Worm (Caenorhabditis elegans) whole organism, L4/young adult: ENCODE data around the gene T09A5.15.

Experiments
- W03F9.2 ChIP-seq: fragments of 150-350 bp; optimal IDR thresholded peaks from 2 replicates; lab custom pipeline; 2014; ENCODE audit warnings: missing biosample characterization, missing genetic modification characterization
- dao-5 ChIP-seq: sonication (generic microtip); optimal IDR thresholded peaks from 2 replicates; lab custom pipeline; 2016; ENCODE audit warnings: missing genotype, missing genetic modification characterization, moderate library complexity, missing compliant biosample characterization
- him-1 ChIP-seq: sonication (generic microtip); optimal IDR thresholded peaks from 2 replicates; lab custom pipeline; 2016; ENCODE audit warnings: missing genotype, missing genetic modification reagents, missing genetic modification characterization, missing compliant biosample characterization

T09A5.15 gene

DNA sequence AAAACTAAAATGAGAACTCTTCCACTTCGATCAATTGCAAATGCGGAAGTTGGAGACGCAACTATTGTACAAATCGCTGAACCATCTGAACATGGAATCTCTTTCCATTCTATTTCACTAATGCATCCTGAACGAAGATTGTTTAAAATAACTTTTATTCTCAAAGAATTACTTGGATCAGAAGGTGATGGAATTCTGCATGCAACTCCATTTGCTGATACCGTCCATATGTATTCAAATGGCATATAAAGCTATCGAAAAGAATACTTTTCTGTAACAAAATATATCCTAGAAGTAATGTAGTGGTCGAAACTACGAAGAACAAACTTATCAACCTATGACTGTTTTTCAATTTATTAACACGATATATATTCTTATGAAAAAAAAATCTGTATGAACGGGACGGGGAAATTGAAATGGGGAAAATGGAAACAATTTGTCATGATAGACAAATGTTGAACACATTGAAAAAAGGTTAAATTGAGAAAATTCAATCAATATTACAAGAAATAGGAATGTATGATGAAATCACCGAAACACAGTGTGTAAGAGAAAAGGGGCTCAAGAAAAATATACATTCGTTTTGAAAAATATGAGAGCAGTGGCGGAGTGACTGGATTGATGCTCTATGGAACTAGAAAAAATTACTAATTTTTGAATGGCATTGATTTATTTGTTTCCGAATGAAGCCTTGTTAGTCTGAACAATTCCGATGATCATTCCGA lies 20.1 kb downstream of the T09A5.15 start, which contains the start of gene T01H3.2:
T01H3.2 (minus strand) TSS at position 251 of the 725 bp plus-strand sequence.
- TF ChIP-seq dao-5 (tag; lab: Kevin White, UChicago) (no peak), him-1 (tag; lab: Kevin White, UChicago) (no peak), W03F9.2 (tag; lab: Kevin White, UChicago) (no peak)

DNA sequence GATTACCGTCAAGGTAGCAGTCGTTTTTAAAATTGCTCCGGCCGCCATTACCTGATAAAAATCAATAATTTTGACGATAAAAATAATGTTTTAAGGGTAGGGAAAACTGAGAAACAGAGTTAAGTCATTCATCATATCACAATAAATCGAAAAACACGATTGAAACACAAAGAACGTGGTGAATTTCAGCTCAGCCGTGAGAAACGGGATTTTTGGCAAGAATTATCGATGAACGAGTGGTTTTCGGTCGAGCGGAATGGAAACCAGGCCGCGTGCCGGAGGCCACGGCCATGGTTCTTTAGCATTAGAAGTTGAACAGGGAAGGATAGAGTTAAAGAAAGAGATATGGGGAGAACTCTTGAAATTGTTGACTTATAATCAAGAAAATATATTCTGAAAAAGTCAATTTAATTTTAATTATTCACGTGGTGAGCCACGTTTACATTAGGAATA lies 21.5 kb downstream of the T09A5.15 start, which contains the start of the genes vha-4 and T01H3.5:
vha-4 (minus strand) TSS at position 51 of the 453 bp plus-strand sequence.
T01H3.5 (plus strand) TSS at position 351 of the 453 bp plus-strand sequence.
- TF ChIP-seq him-1 (tag; lab: Kevin White, UChicago), result no peak
- no peak for TF ChIP-seq dao-5 (tag; lab: Kevin White, UChicago)
- TF ChIP-seq W03F9.2 (tag; lab: Kevin White, UChicago), result no peak

DNA sequence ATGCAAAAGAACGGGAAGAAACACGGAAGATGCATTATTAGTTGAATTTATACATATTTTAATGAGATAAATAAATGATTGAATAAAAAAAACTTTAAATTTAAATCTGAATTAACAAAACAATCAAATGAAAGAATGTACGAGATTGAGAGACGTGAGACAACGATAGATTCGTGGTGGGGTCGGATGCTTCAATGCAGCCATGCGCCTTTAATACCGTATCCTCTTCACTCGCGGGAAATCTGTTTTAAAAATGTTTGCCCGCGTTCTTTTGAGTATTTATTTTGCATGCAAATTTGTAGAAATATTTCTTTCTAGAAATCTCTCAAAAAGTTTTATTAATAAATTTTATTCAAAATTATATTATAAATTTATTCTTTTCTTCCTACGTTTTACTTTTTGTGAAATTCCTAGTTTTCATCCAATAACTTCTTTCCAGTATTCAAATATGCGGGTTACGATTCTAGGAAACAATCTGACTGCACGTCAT lies 22.7 kb downstream of the T09A5.15 start, which contains the start of gene perm-1:
perm-1 (plus strand) TSS at position 440 of the 490 bp plus-strand sequence.
- TF ChIP-seq dao-5 (tag; lab: Kevin White, UChicago), result no peak
- TF ChIP-seq him-1 (tag; lab: Kevin White, UChicago), result no peak
- TF ChIP-seq W03F9.2 (tag; lab: Kevin White, UChicago), result peak; percentile 73

DNA sequence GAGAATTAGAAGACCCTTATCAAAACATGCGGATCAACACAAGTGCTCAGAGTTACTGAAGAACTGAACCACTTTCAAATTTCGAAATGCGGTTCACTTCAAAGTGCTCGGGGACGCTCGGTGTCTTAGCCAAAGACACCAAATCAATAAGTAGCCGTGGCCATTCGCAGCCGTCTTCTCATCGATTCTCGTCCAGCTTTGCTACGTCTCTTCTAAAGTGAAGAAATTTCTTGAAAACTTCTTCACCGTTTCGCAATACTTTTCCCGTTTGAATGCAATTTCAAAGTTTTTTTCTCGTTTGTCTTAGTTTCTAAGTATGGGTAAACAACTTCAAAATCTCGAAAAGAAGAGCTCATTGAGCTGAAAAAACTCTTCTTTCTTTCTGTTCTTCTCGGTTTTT lies 27.1 kb downstream of the T09A5.15 start:
- peak; percentile 16 for TF ChIP-seq him-1 (tag; lab: Kevin White, UChicago)
- no peak for TF ChIP-seq W03F9.2 (tag; lab: Kevin White, UChicago)
- TF ChIP-seq dao-5 (tag; lab: Kevin White, UChicago), result no peak

DNA sequence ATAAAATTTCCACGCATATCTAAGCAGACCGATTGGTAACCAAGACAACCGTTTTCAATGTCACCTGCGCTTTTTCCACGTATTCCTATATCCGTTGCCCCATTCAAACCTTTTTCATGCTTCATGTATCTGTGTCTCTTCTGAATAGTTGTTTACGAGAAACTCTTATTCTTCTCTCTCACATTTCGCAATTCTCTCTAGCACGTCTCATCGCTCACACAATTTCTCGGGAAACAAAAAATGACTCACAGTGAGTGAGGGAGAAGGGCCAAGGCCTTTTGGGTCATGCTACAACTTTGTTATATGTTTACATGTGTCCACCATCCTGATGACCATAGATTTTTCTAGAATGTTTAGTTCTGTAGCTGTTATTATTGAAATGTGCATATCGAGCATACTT lies 29.5 kb downstream of the T09A5.15 start:
- TF ChIP-seq dao-5 (tag; lab: Kevin White, UChicago) (no peak), him-1 (tag; lab: Kevin White, UChicago) (no peak), W03F9.2 (tag; lab: Kevin White, UChicago) (no peak)

DNA sequence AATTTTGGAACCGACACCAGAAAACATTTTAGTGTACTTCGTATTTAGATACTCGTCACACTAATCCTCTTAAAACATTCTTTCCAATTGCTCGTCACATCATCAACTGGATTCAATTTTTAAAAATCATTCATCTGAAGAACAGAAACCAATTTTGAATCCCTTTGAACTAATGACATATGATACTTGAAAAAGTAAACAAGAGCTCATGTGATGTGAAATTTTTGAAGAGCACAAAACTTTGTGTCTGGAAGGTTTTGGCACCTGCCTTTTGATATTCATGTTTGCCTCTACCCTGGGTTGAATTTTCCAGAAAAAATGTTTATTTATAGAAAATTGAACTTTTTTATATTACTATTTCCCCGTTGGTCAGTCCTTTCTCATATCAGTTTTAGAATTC lies 31.0 kb downstream of the T09A5.15 start:
- TF ChIP-seq W03F9.2 (tag; lab: Kevin White, UChicago) (peak; percentile 16), dao-5 (tag; lab: Kevin White, UChicago) (no peak)

DNA sequence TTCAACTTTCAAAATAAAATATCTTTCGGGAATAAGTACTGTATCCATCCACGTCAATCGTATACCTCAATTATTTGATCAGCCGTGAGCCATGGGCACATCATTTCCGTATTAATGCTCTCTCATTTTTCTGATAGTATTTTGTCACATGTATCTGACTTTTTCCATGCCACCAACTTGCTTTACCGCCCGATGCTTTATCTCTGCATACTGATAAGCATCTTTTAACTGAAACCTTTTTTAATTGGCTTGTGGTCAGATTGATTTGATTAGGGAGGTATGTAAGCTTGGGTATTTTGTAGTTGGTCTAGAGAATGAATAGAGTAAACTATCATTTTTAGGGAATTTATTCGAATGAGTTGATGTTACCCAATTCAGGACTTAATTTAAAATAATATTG lies 31.6 kb downstream of the T09A5.15 start:
- no peak for TF ChIP-seq him-1 (tag; lab: Kevin White, UChicago)
- no peak for TF ChIP-seq dao-5 (tag; lab: Kevin White, UChicago)
- TF ChIP-seq W03F9.2 (tag; lab: Kevin White, UChicago), result no peak

DNA sequence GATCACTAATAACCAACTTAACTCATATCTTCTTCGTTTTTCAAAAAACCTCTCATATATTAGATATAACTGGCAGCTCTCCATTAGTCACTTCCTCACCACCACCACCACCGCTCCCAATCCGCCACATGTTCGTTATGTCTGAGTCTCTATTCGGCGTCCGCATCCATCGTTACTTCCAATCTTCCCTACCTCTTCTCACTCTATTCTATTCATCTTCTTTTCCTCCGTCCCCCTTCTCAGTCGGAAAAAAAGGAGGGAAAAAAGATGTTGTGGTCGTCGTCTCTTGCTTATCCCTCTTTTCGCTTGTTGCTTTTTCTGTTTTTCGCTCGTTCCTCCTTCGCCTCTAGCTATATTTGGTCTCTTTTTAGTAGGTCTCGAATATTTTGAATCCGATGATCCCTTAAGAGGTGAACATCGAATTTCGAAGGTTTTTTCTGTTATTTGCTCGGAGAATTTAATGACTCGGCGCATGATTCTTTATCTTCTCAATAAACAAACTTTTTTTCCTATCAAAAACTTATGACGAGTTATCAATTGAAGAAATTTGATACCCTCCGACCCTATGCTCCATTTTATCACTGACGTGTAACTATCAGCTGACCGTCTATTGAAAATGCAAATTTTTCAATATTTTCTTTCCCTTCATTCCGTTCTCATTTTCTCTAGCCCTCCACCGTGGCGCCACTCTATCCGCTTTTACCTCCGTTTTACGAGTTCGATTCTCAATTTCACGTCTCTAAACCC lies 34.3 kb downstream of the T09A5.15 start:
- TF ChIP-seq him-1 (tag; lab: Kevin White, UChicago) (peak; percentile 30), W03F9.2 (tag; lab: Kevin White, UChicago) (no peak)

DNA sequence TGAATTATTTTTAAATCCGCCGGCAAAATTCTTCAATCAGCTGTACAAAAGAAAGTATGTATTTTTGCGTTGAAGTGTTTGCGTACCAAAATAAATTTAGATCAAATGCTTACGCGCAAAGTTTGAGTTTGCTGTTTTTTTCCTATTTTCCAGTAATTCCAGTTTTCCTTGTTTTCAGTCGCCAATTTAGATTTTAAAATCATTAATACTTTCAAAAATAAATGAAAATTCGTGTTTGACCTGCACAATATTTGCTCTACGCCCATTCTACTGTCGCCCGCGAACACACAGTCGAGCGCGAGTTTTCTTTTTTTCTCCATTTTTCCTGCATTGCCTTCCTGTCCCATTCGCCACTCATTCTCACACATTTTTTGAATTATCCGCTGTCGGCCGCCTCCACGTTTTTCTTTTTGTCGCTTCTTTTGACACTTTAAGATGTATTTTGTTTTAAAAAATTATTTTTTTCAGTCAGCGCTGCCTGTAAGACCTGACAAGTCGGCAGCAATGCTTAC lies 35.1 kb downstream of the T09A5.15 start, which contains the start of gene ptc-1:
ptc-1 (plus strand) TSS at position 462 of the 512 bp plus-strand sequence.
- no peak for TF ChIP-seq him-1 (tag; lab: Kevin White, UChicago)
- TF ChIP-seq dao-5 (tag; lab: Kevin White, UChicago), result no peak
- TF ChIP-seq W03F9.2 (tag; lab: Kevin White, UChicago), result no peak

DNA sequence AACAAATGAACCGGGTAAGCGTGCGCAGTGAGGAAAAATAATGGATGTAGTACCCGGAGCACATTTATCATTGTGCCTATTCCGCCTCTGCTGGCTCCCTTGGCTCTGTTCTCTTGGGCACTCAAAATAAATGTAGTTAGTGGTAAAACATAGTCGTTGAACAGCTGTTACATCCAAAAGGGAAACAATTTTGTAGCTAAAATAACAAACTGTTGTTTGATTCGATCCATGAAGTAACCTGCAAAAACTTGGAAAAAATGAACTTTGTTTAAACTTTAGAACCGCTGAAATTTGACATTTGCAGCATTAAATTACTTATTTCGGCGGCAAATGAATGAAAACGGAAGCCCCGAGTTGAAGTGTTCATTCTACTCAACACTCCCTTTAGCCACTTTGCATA lies 35.9 kb downstream of the T09A5.15 start:
- TF ChIP-seq dao-5 (tag; lab: Kevin White, UChicago) (no peak), W03F9.2 (tag; lab: Kevin White, UChicago) (no peak), him-1 (tag; lab: Kevin White, UChicago) (no peak)

DNA sequence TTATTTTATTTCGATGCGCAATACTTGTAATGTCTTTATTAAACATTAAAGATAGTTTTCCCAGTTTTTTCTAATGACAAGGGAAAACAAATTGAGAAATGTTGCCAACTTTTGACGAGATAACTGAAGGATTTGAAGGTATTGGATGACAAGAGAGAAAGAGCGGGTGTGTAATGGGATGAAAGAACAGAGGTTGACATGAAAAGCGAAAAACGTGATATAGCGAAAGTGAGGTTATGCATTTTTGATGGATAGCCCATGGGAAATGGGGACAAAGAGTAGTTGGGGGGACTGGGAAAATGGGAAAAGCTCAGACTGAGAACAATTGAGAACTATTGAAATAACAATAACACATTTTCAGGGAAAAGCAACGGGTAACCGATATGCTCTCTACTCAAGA lies 37.4 kb downstream of the T09A5.15 start:
- TF ChIP-seq W03F9.2 (tag; lab: Kevin White, UChicago) (no peak), dao-5 (tag; lab: Kevin White, UChicago) (no peak), him-1 (tag; lab: Kevin White, UChicago) (no peak)

DNA sequence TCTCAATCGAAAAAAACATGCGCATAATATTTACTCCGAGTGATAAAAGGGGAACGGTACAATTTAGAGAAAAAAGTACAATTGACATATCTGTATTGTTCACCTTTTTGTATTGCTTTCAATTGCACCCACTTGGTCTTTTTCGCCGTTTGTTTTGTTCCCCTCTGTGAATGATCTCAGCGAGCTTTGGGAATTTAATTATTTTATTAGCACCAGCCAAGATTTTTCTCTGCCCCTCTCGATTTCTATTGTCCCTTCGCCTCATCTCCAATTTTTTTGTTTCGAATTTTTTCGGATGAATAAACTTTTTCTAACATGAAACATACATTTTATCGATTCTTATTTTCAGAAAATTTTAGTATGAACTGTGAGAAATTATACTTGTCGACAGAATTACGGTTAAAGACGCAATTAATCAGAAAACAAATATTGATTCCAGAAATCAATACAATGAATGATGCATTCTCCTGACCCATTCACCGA lies 42.5 kb downstream of the T09A5.15 start, which contains the start of gene rev-1:
rev-1 (plus strand) TSS at position 433 of the 483 bp plus-strand sequence.
- no peak for TF ChIP-seq dao-5 (tag; lab: Kevin White, UChicago)

DNA sequence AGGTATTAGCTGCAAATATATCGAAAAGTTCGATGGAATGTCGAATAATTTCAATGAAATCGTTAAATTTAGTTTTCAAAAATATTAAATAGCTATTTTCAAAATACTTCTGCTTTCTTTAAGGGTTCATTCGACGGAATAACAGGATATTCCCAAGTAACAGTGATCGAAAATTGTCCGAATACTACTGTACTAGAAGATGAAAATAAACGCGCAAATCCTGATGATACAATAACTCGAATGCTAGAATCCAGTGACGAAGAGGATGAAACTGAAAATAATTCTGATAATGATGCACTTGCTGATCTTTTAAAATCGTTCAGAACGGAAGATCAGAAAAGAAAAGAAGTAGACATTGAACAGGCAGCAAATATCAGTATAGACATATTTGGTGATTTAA lies 43.0 kb downstream of the T09A5.15 start:
- TF ChIP-seq dao-5 (tag; lab: Kevin White, UChicago), result no peak
- TF ChIP-seq him-1 (tag; lab: Kevin White, UChicago), result no peak
- TF ChIP-seq W03F9.2 (tag; lab: Kevin White, UChicago), result no peak
